Fruit fly (Drosophila melanogaster) whole organism, embryonic: ENCODE measurements around the gene CG42699.
A peak's percentile ranks its signal among the peaks of the same experiment; 100 is the strongest.

ENCODE experiments used
- C15 ChIP-seq: fragments of 200-800 bp; sonication (Bioruptor generic); IDR thresholded peaks from 3 replicates; pipeline ENCODE4 v1.3.6; 2022; ENCODE audit warnings: missing biosample characterization, missing genetic modification characterization
- CG11456 ChIP-seq: fragments of 200-800 bp; sonication (Bioruptor generic); IDR thresholded peaks from 3 replicates; pipeline ENCODE4 v1.3.6; 2022; ENCODE audit warnings: missing biosample characterization, missing genetic modification characterization
- CG12236 ChIP-seq: fragments of 200-800 bp; sonication (Bioruptor generic); optimal IDR thresholded peaks from 2 replicates; lab custom pipeline; 2016; ENCODE audit warnings: missing biosample characterization, missing genetic modification characterization
- CG13775 ChIP-seq: fragments of 200-800 bp; sonication (Bioruptor generic); optimal IDR thresholded peaks from 3 replicates; lab custom pipeline; 2017; ENCODE audit warnings: missing biosample characterization, mild to moderate bottlenecking, missing genetic modification characterization
- CG14965 ChIP-seq: fragments of 200-800 bp; sonication (Bioruptor generic); optimal IDR thresholded peaks from 2 replicates; lab custom pipeline; 2016; ENCODE audit warnings: missing biosample characterization, missing genetic modification characterization, borderline replicate concordance
- CG15073 ChIP-seq: fragments of 200-800 bp; sonication (Bioruptor generic); optimal IDR thresholded peaks from 2 replicates; lab custom pipeline; 2016; ENCODE audit warnings: missing biosample characterization, missing genetic modification characterization
- CG16813 ChIP-seq: fragments of 200-800 bp; sonication (Bioruptor generic); IDR thresholded peaks from 3 replicates; pipeline ENCODE4 v1.3.6; 2022; ENCODE audit warnings: missing biosample characterization, missing genetic modification characterization; ENCODE audit not compliant: partially characterized antibody
- CG31224 ChIP-seq: fragments of 200-800 bp; sonication (Bioruptor generic); IDR thresholded peaks from 2 replicates; pipeline ENCODE4 v1.3.6; 2022; ENCODE audit warnings: missing biosample characterization, missing genetic modification characterization
- CG32532 ChIP-seq: fragments of 200-800 bp; sonication (Bioruptor generic); IDR thresholded peaks from 2 replicates; pipeline ENCODE4 v1.3.6; 2022; ENCODE audit warnings: missing biosample characterization, missing genetic modification characterization
- CG34224 ChIP-seq: fragments of 200-800 bp; sonication (Bioruptor generic); IDR thresholded peaks from 3 replicates; pipeline ENCODE4 v1.3.6; 2022; ENCODE audit warnings: missing biosample characterization, missing genetic modification characterization; ENCODE audit not compliant: partially characterized antibody
- CG34422 ChIP-seq: fragments of 200-800 bp; sonication (Bioruptor generic); IDR thresholded peaks from 3 replicates; pipeline ENCODE4 v1.3.6; 2022; ENCODE audit warnings: missing biosample characterization, missing genetic modification characterization
- CG4617 ChIP-seq: fragments of 200-800 bp; sonication (Bioruptor generic); optimal IDR thresholded peaks from 3 replicates; lab custom pipeline; 2016; ENCODE audit warnings: missing biosample characterization, missing genetic modification characterization, borderline replicate concordance
- CG4854 ChIP-seq: fragments of 200-800 bp; sonication (Bioruptor generic); optimal IDR thresholded peaks from 2 replicates; lab custom pipeline; 2016; ENCODE audit warnings: missing biosample characterization, missing genetic modification characterization, inconsistent platforms
- CG6689 ChIP-seq: fragments of 200-800 bp; sonication (Bioruptor generic); IDR thresholded peaks from 2 replicates; pipeline ENCODE4 v1.3.6; 2022; ENCODE audit warnings: missing biosample characterization, missing genetic modification characterization
- CG7357 ChIP-seq: fragments of 200-800 bp; sonication (Bioruptor generic); IDR thresholded peaks from 3 replicates; pipeline ENCODE4 v1.3.6; 2022; ENCODE audit warnings: missing biosample characterization, missing genetic modification characterization
- CG7786 ChIP-seq: fragments of 200-800 bp; sonication (Bioruptor generic); optimal IDR thresholded peaks from 2 replicates; lab custom pipeline; 2016; ENCODE audit warnings: missing biosample characterization, missing genetic modification characterization
- CG8359 ChIP-seq: fragments of 200-800 bp; sonication (Bioruptor generic); optimal IDR thresholded peaks from 2 replicates; lab custom pipeline; 2017; ENCODE audit warnings: missing biosample characterization, mild to moderate bottlenecking, missing genetic modification characterization, borderline replicate concordance
- CkIIα-i1 ChIP-seq: fragments of 200-800 bp; sonication (Bioruptor generic); IDR thresholded peaks from 2 replicates; pipeline ENCODE4 v1.3.6; 2022; ENCODE audit warnings: missing biosample characterization, missing genetic modification characterization
- D ChIP-seq, 2 experiments: fragments of 200-800 bp in 1 of 2; fragments of >200 bp in 1 of 2; sonication (Bioruptor generic) in 1 of 2; optimal IDR thresholded peaks; 2 replicates in 1 of 2; 3 replicates in 1 of 2; lab custom pipeline; 2017; ENCODE audit warnings: mild to moderate bottlenecking in 1 of 2, missing biosample characterization in 1 of 2, missing genetic modification characterization in 1 of 2, missing genetic modification reagents in 1 of 2
- Dek ChIP-seq: fragments of 200-800 bp; sonication (Bioruptor generic); optimal IDR thresholded peaks from 3 replicates; lab custom pipeline; 2019; ENCODE audit warnings: missing biosample characterization, mild to moderate bottlenecking, missing genetic modification characterization, moderate library complexity
- Doc3 ChIP-seq: fragments of 200-800 bp; sonication (Bioruptor generic); IDR thresholded peaks from 3 replicates; pipeline ENCODE4 v1.3.6; 2022; ENCODE audit warnings: missing biosample characterization, missing genetic modification characterization; ENCODE audit not compliant: partially characterized antibody
- Fer1 ChIP-seq: fragments of 200-800 bp; sonication (Bioruptor generic); optimal IDR thresholded peaks from 2 replicates; lab custom pipeline; 2017; ENCODE audit warnings: missing biosample characterization, mild to moderate bottlenecking, missing genetic modification characterization
- Gug ChIP-seq: fragments of 200-800 bp; sonication (Bioruptor generic); IDR thresholded peaks from 4 replicates; pipeline ENCODE4 v1.3.6; 2022; ENCODE audit warnings: missing biosample characterization, missing genetic modification characterization
- HLH4C ChIP-seq: fragments of 200-800 bp; sonication (Bioruptor generic); IDR thresholded peaks from 3 replicates; pipeline ENCODE4 v1.3.6; 2022; ENCODE audit warnings: missing biosample characterization, missing genetic modification characterization; ENCODE audit not compliant: partially characterized antibody
- HLHmδ ChIP-seq: fragments of 200-800 bp; sonication (Bioruptor generic); optimal IDR thresholded peaks from 2 replicates; lab custom pipeline; 2018; ENCODE audit warnings: missing biosample characterization, mild to moderate bottlenecking, missing genetic modification characterization, moderate library complexity
- HmgZ ChIP-seq: fragments of 200-800 bp; sonication (Bioruptor generic); optimal IDR thresholded peaks from 2 replicates; lab custom pipeline; 2018; ENCODE audit warnings: missing biosample characterization, mild to moderate bottlenecking, missing genetic modification characterization
- Mes4 ChIP-seq: fragments of 200-800 bp; sonication (Bioruptor generic); optimal IDR thresholded peaks from 2 replicates; lab custom pipeline; 2016; ENCODE audit warnings: missing biosample characterization, missing genetic modification characterization
- Opbp ChIP-seq: fragments of 200-800 bp; sonication (Bioruptor generic); IDR thresholded peaks from 3 replicates; pipeline ENCODE4 v1.3.6; 2022; ENCODE audit warnings: missing biosample characterization, missing genetic modification characterization; ENCODE audit not compliant: partially characterized antibody
- Poxn ChIP-seq: fragments of 200-800 bp; sonication (Bioruptor generic); IDR thresholded peaks from 2 replicates; pipeline ENCODE4 v1.3.6; 2022; ENCODE audit warnings: missing biosample characterization, missing genetic modification characterization
- Ssrp ChIP-seq: fragments of 200-800 bp; sonication (Bioruptor generic); optimal IDR thresholded peaks from 2 replicates; lab custom pipeline; 2018; ENCODE audit warnings: missing biosample characterization, mild to moderate bottlenecking, missing genetic modification characterization, moderate library complexity
- bigmax ChIP-seq: fragments of 200-800 bp; sonication (Bioruptor generic); optimal IDR thresholded peaks from 2 replicates; lab custom pipeline; 2018; ENCODE audit warnings: missing biosample characterization, mild to moderate bottlenecking, missing genetic modification characterization
- bowl ChIP-seq: fragments of 200-800 bp; sonication (Bioruptor generic); IDR thresholded peaks from 2 replicates; pipeline ENCODE4 v1.3.6; 2022; ENCODE audit warnings: missing biosample characterization, missing genetic modification characterization
- dati ChIP-seq: fragments of 200-800 bp; sonication (Bioruptor generic); IDR thresholded peaks from 2 replicates; pipeline ENCODE4 v1.3.6; 2022; ENCODE audit warnings: missing biosample characterization, missing genetic modification characterization
- emc ChIP-seq: fragments of 200-800 bp; sonication (Bioruptor generic); optimal IDR thresholded peaks from 2 replicates; lab custom pipeline; 2016; ENCODE audit warnings: missing biosample characterization, missing genetic modification characterization
- en ChIP-seq: fragments of 200-800 bp; sonication (Bioruptor generic); optimal IDR thresholded peaks from 2 replicates; lab custom pipeline; 2016; ENCODE audit warnings: missing biosample characterization, missing genetic modification characterization
- hb ChIP-seq: fragments of 200-800 bp; sonication (Bioruptor generic); IDR thresholded peaks from 3 replicates; pipeline ENCODE4 v1.3.6; 2022; ENCODE audit warnings: missing biosample characterization, missing genetic modification characterization; ENCODE audit not compliant: partially characterized antibody
- insv ChIP-seq, 2 experiments: fragments of 200-800 bp; sonication (Bioruptor generic); optimal IDR thresholded peaks; 3 replicates each; lab custom pipeline; 2016 to 2018; ENCODE audit warnings: missing biosample characterization in 2 of 2, missing genetic modification characterization in 2 of 2
- lilli ChIP-seq: fragments of 200-800 bp; sonication (Bioruptor generic); optimal IDR thresholded peaks from 3 replicates; lab custom pipeline; 2016; ENCODE audit warnings: missing biosample characterization, missing genetic modification characterization
- peb ChIP-seq: fragments of 200-800 bp; sonication (Bioruptor generic); IDR thresholded peaks from 2 replicates; pipeline ENCODE4 v1.3.6; 2022; ENCODE audit warnings: missing biosample characterization, missing genetic modification characterization
- pita ChIP-seq: fragments of 200-800 bp; sonication (Bioruptor generic); optimal IDR thresholded peaks from 2 replicates; lab custom pipeline; 2017; ENCODE audit warnings: missing biosample characterization, mild to moderate bottlenecking, missing genetic modification characterization
- sd ChIP-seq: fragments of 200-800 bp; sonication (Bioruptor generic); optimal IDR thresholded peaks from 3 replicates; lab custom pipeline; 2018; ENCODE audit warnings: missing biosample characterization, mild to moderate bottlenecking, missing genetic modification characterization, moderate library complexity
- sqz ChIP-seq: fragments of 200-800 bp; sonication (Bioruptor generic); optimal IDR thresholded peaks from 3 replicates; lab custom pipeline; 2018; ENCODE audit warnings: missing biosample characterization, mild to moderate bottlenecking, missing genetic modification characterization
- stwl ChIP-seq: fragments of 200-800 bp; sonication (Bioruptor generic); optimal IDR thresholded peaks from 3 replicates; lab custom pipeline; 2018; ENCODE audit warnings: missing biosample characterization, mild to moderate bottlenecking, missing genetic modification characterization, moderate library complexity
- ttk ChIP-seq: fragments of 200-800 bp; sonication (Bioruptor generic); IDR thresholded peaks from 2 replicates; pipeline ENCODE4 v2.1.2; 2022; ENCODE audit warnings: missing biosample characterization, missing genetic modification characterization
- wor ChIP-seq: fragments of 200-800 bp; sonication (Bioruptor generic); IDR thresholded peaks from 2 replicates; pipeline ENCODE4 v1.3.6; 2022; ENCODE audit warnings: missing biosample characterization, missing genetic modification characterization
- zfh1 ChIP-seq: fragments of 200-800 bp; sonication (Bioruptor generic); IDR thresholded peaks from 3 replicates; pipeline ENCODE4 v1.3.6; 2022; ENCODE audit warnings: missing biosample characterization, missing genetic modification characterization

Gene CG42699

DNA sequence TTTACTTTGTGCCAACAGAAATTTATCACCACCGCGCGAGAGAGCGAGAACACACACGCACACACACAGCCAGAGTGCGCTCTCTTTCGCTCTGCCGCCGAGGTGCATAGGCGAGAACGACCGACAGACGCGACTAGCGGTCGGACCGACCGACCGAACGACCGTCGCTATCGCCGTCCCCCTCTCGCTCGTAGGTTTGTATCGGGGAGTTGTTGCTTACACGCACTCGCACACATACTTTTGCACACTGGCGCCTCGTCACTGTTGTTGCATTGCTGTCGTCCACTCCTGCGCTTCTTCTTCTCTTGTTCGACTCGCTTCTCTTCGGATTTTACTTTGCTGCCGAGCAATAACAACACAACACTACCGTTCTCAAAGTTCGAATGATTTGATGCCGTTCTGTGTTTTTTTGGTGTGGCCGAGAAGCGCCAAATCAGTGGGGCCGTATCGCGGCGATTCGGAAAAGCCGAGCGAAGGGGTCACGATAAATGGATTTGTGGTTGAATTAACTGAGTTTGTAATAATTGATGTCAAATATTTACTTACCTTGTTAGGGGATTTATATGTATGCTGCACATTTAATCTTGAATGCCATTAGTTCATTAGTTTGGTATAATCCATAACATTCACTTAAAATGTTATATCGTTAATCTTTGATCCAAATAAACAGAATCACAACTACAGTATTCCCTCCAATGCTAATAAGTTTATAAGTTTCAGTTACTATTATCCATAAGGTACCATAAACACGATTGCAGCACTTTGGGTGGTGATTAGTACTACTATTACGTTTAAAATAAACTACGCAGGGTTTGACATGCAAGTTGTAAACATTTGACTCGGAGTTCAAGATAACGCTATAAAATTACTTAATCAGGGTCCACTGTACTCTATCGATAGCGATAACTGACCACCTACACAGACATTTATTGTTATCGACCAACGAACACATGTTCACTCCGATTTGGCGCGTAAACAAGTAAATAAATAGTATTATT is 17.2 kb upstream of the CG42699 start, which contains the start of the genes IntS6 and Rtel1 (continued):
- TF ChIP-seq C15 (GFP tag; lab: Robert Waterston, UW) (peak; percentile 82; the same call in 2 of the 3 replicates), stwl (tag; lab: Kevin White, UChicago) (no peak), CG4854 (GFP tag; lab: Kevin White, UChicago) (peak; percentile 78), bigmax (GFP tag; lab: Kevin White, UChicago) (no peak), CG8359 (GFP tag; lab: Kevin White, UChicago) (peak; percentile 70), insv (GFP tag; optimal IDR thresholded peaks at IDR 0.05; lab: Kevin White, UChicago) (peak in 1 of 2 experiments; percentile 55), Dek (tag; lab: Kevin White, UChicago) (peak; percentile 90), Opbp (GFP tag; lab: Robert Waterston, UW) (0 out of 3 replicates have a peak, but pooled peaks have one; percentile 32), Gug (GFP tag; lab: Robert Waterston, UW) (peak; percentile 90), Poxn (GFP tag; lab: Robert Waterston, UW) (peak; percentile 82), HLHmδ (GFP tag; lab: Kevin White, UChicago) (peak; percentile 39), CG34224 (GFP tag; lab: Robert Waterston, UW) (no peak), sqz (peak; percentile 60), pita (GFP tag; lab: Kevin White, UChicago) (no peak), Fer1 (GFP tag; lab: Kevin White, UChicago) (peak; percentile 87), peb (GFP tag; lab: Robert Waterston, UW) (peak; percentile 45; the same call in 1 of the 2 replicates), HmgZ (peak; percentile 92), Mes4 (GFP tag; lab: Kevin White, UChicago) (peak; percentile 84), CkIIα-i1 (no peak; the same call in 1 of the 2 replicates), emc (peak; percentile 73), dati (GFP tag; lab: Robert Waterston, UW) (peak; percentile 77), en (peak; percentile 74), ttk (GFP tag; lab: Robert Waterston, UW) (peak; percentile 87), CG7786 (peak; percentile 93), CG12236 (GFP tag; lab: Kevin White, UChicago) (peak; percentile 82), CG15073 (GFP tag; lab: Kevin White, UChicago) (peak; percentile 38), lilli (GFP tag; lab: Kevin White, UChicago) (peak; percentile 96), CG14965 (GFP tag; lab: Kevin White, UChicago) (peak; percentile 3), sd (tag; lab: Kevin White, UChicago) (peak; percentile 61), wor (GFP tag; lab: Robert Waterston, UW) (peak; percentile 85), CG4617 (GFP tag; lab: Kevin White, UChicago) (peak; percentile 74), CG32532 (GFP tag; lab: Robert Waterston, UW) (peak; percentile 93), bowl (peak; percentile 62; the same call in 1 of the 2 replicates), CG13775 (GFP tag; lab: Kevin White, UChicago) (peak; percentile 86), hb (GFP tag; lab: Robert Waterston, UW) (no peak), CG7357 (GFP tag; lab: Robert Waterston, UW) (peak; percentile 80), HLH4C (GFP tag; lab: Robert Waterston, UW) (peak; percentile 47; the same call in 1 of the 3 replicates), CG31224 (peak; percentile 87), Ssrp (tag; lab: Kevin White, UChicago) (peak; percentile 86), CG16813 (GFP tag; lab: Robert Waterston, UW) (no peak; the same call in 2 of the 3 replicates), D (optimal IDR thresholded peaks at IDR 0.05; lab: Kevin White, UChicago) (peak; percentile 12), D (GFP tag; optimal IDR thresholded peaks at IDR 0.05; lab: Kevin White, UChicago) (peak; percentile 79), CG11456 (GFP tag; lab: Robert Waterston, UW) (peak; percentile 88), CG6689 (GFP tag; lab: Robert Waterston, UW) (peak; percentile 90), Doc3 (GFP tag; lab: Robert Waterston, UW) (no peak), zfh1 (GFP tag; lab: Robert Waterston, UW) (peak; percentile 82), CG34422 (GFP tag; lab: Robert Waterston, UW) (peak; percentile 83)
